Fruit fly (Drosophila melanogaster) whole organism, embryonic: ENCODE results near the gene CG34238.

ENCODE experiments used
- Atf-2 ChIP-seq: fragments of 200-800 bp; sonication (Bioruptor generic); optimal IDR thresholded peaks from 2 replicates; lab custom pipeline; 2016; ENCODE audit warnings: missing biosample characterization, missing genetic modification characterization
- Bgb ChIP-seq: fragments of 200-800 bp; sonication (Bioruptor generic); IDR thresholded peaks from 2 replicates; pipeline ENCODE4 v1.3.6; 2022; ENCODE audit warnings: missing biosample characterization, missing genetic modification characterization; ENCODE audit not compliant: partially characterized antibody
- CG10321 ChIP-seq: fragments of 200-800 bp; sonication (Bioruptor generic); IDR thresholded peaks from 2 replicates; pipeline ENCODE4 v1.3.6; 2022; ENCODE audit warnings: missing biosample characterization, missing genetic modification characterization
- CG10366 ChIP-seq: fragments of 200-800 bp; sonication (Bioruptor generic); IDR thresholded peaks from 2 replicates; pipeline ENCODE4 v1.3.6; 2022; ENCODE audit warnings: missing biosample characterization, missing genetic modification characterization
- CG10431 ChIP-seq: fragments of 200-800 bp; sonication (Bioruptor generic); optimal IDR thresholded peaks from 3 replicates; lab custom pipeline; 2018; ENCODE audit warnings: missing biosample characterization, mild to moderate bottlenecking, missing genetic modification characterization
- CG11247 ChIP-seq: fragments of 200-800 bp; sonication (Bioruptor generic); IDR thresholded peaks from 2 replicates; pipeline ENCODE4 v1.3.6; 2022; ENCODE audit warnings: missing biosample characterization, missing genetic modification characterization
- CG11504 ChIP-seq: fragments of 200-800 bp; sonication (Bioruptor generic); optimal IDR thresholded peaks from 3 replicates; lab custom pipeline; 2019; ENCODE audit warnings: missing biosample characterization, mild to moderate bottlenecking, missing genetic modification characterization, moderate library complexity
- CG12744 ChIP-seq: fragments of 200-800 bp; sonication (Bioruptor generic); optimal IDR thresholded peaks from 2 replicates; lab custom pipeline; 2016; ENCODE audit warnings: missing biosample characterization, missing genetic modification characterization
- CG12942 ChIP-seq: fragments of 200-800 bp; sonication (Bioruptor generic); optimal IDR thresholded peaks from 3 replicates; lab custom pipeline; 2016; ENCODE audit warnings: missing biosample characterization, missing genetic modification characterization
- CG14050 ChIP-seq: fragments of 200-800 bp; sonication (Bioruptor generic); IDR thresholded peaks from 3 replicates; pipeline ENCODE4 v1.3.6; 2022; ENCODE audit warnings: missing biosample characterization, missing genetic modification characterization
- CG15011 ChIP-seq: fragments of 200-800 bp; sonication (Bioruptor generic); optimal IDR thresholded peaks from 3 replicates; lab custom pipeline; 2018; ENCODE audit warnings: missing biosample characterization, mild to moderate bottlenecking, missing genetic modification characterization
- CG17361 ChIP-seq: fragments of 200-800 bp; sonication (Bioruptor generic); IDR thresholded peaks from 3 replicates; pipeline ENCODE4 v1.3.6; 2022; ENCODE audit warnings: missing biosample characterization, missing genetic modification characterization
- CG18262 ChIP-seq: fragments of 200-800 bp; optimal IDR thresholded peaks from 3 replicates; lab custom pipeline; 2019; ENCODE audit warnings: missing biosample characterization, mild to moderate bottlenecking, missing genetic modification characterization, moderate library complexity
- CG2116 ChIP-seq: fragments of 200-800 bp; sonication (Bioruptor generic); optimal IDR thresholded peaks from 3 replicates; lab custom pipeline; 2018; ENCODE audit warnings: missing biosample characterization, mild to moderate bottlenecking, missing genetic modification characterization
- CG3065 ChIP-seq: fragments of 200-800 bp; sonication (Bioruptor generic); optimal IDR thresholded peaks from 2 replicates; lab custom pipeline; 2016; ENCODE audit warnings: missing biosample characterization, missing genetic modification characterization
- CG3407 ChIP-seq: fragments of 200-800 bp; sonication (Bioruptor generic); optimal IDR thresholded peaks from 2 replicates; lab custom pipeline; 2018; ENCODE audit warnings: missing biosample characterization, mild to moderate bottlenecking, missing genetic modification characterization
- CG34224 ChIP-seq: fragments of 200-800 bp; sonication (Bioruptor generic); IDR thresholded peaks from 3 replicates; pipeline ENCODE4 v1.3.6; 2022; ENCODE audit warnings: missing biosample characterization, missing genetic modification characterization; ENCODE audit not compliant: partially characterized antibody
- CG4404 ChIP-seq: fragments of 200-800 bp; sonication (Bioruptor generic); IDR thresholded peaks from 2 replicates; pipeline ENCODE4 v1.3.6; 2022; ENCODE audit warnings: missing biosample characterization, missing genetic modification characterization
- CG6791 ChIP-seq: fragments of 200-800 bp; sonication (Bioruptor generic); IDR thresholded peaks from 3 replicates; pipeline ENCODE4 v1.3.6; 2022; ENCODE audit warnings: missing biosample characterization, missing genetic modification characterization; ENCODE audit not compliant: partially characterized antibody
- CG6813 ChIP-seq: fragments of 200-800 bp; sonication (Bioruptor generic); optimal IDR thresholded peaks from 2 replicates; lab custom pipeline; 2017; ENCODE audit warnings: missing biosample characterization, missing genetic modification characterization, mild to moderate bottlenecking, moderate library complexity, missing genetic modification reagents
- CG8359 ChIP-seq: fragments of 200-800 bp; sonication (Bioruptor generic); optimal IDR thresholded peaks from 2 replicates; lab custom pipeline; 2017; ENCODE audit warnings: missing biosample characterization, mild to moderate bottlenecking, missing genetic modification characterization, borderline replicate concordance
- CG8944 ChIP-seq: fragments of 200-800 bp; sonication (Bioruptor generic); optimal IDR thresholded peaks from 3 replicates; lab custom pipeline; 2016; ENCODE audit warnings: missing biosample characterization, missing genetic modification characterization
- CG9215 ChIP-seq: fragments of 200-800 bp; sonication (Bioruptor generic); IDR thresholded peaks from 2 replicates; pipeline ENCODE4 v1.3.6; 2022; ENCODE audit warnings: missing biosample characterization, missing genetic modification characterization
- Chrac-16 ChIP-seq: fragments of 200-800 bp; sonication (Bioruptor generic); optimal IDR thresholded peaks from 3 replicates; lab custom pipeline; 2016; ENCODE audit warnings: missing biosample characterization, missing genetic modification characterization
- CoRest ChIP-seq: fragments of 200-800 bp; sonication (Bioruptor generic); optimal IDR thresholded peaks from 3 replicates; lab custom pipeline; 2018; ENCODE audit warnings: missing biosample characterization, mild to moderate bottlenecking, missing genetic modification characterization, moderate library complexity
- Deaf1 ChIP-seq: fragments of 200-800 bp; optimal IDR thresholded peaks from 3 replicates; lab custom pipeline; 2019; ENCODE audit warnings: missing biosample characterization, mild to moderate bottlenecking, missing genetic modification characterization, moderate library complexity
- Doc3 ChIP-seq: fragments of 200-800 bp; sonication (Bioruptor generic); IDR thresholded peaks from 3 replicates; pipeline ENCODE4 v1.3.6; 2022; ENCODE audit warnings: missing biosample characterization, missing genetic modification characterization; ENCODE audit not compliant: partially characterized antibody
- Eip74EF ChIP-seq, 2 experiments: fragments of 200-800 bp in 1 of 2; fragments of >200 bp in 1 of 2; sonication (Bioruptor generic) in 1 of 2; optimal IDR thresholded peaks; 2 replicates each; lab custom pipeline; 2017 to 2019; ENCODE audit warnings: missing biosample characterization in 2 of 2, missing genetic modification characterization in 2 of 2, mild to moderate bottlenecking in 1 of 2, moderate library complexity in 1 of 2
- Ets97D ChIP-seq: fragments of 200-800 bp; sonication (Bioruptor generic); optimal IDR thresholded peaks from 3 replicates; lab custom pipeline; 2016; ENCODE audit warnings: missing biosample characterization, missing genetic modification characterization
- Lim3 ChIP-seq: fragments of 200-800 bp; sonication (Bioruptor generic); IDR thresholded peaks from 2 replicates; pipeline ENCODE4 v1.3.6; 2022; ENCODE audit warnings: missing biosample characterization, missing genetic modification characterization
- Med ChIP-seq: fragments of 200-800 bp; sonication (Bioruptor generic); peaks from one replicate; lab custom pipeline; 2016; ENCODE audit warnings: missing biosample characterization, missing genetic modification characterization, mild to moderate bottlenecking, inconsistent platforms, moderate library complexity
- Ptx1 ChIP-seq: fragments of 200-800 bp; sonication (Bioruptor generic); IDR thresholded peaks from 2 replicates; pipeline ENCODE4 v1.3.6; 2022; ENCODE audit warnings: missing biosample characterization, missing genetic modification characterization
- Sox100B ChIP-seq: fragments of 200-800 bp; sonication (Bioruptor generic); optimal IDR thresholded peaks from 3 replicates; lab custom pipeline; 2018; ENCODE audit warnings: missing biosample characterization, mild to moderate bottlenecking, missing genetic modification characterization
- Ssrp ChIP-seq: fragments of 200-800 bp; sonication (Bioruptor generic); optimal IDR thresholded peaks from 2 replicates; lab custom pipeline; 2018; ENCODE audit warnings: missing biosample characterization, mild to moderate bottlenecking, missing genetic modification characterization, moderate library complexity
- crol ChIP-seq: fragments of 200-800 bp; sonication (Bioruptor generic); IDR thresholded peaks from 2 replicates; pipeline ENCODE4 v1.3.6; 2022; ENCODE audit warnings: missing biosample characterization, missing genetic modification characterization
- dm ChIP-seq: fragments of 200-800 bp; sonication (Bioruptor generic); optimal IDR thresholded peaks from 3 replicates; lab custom pipeline; 2016; ENCODE audit warnings: missing biosample characterization, missing genetic modification characterization
- ems ChIP-seq: fragments of 200-800 bp; sonication (Bioruptor generic); optimal IDR thresholded peaks from 3 replicates; lab custom pipeline; 2016; ENCODE audit warnings: missing biosample characterization, missing genetic modification characterization
- fd64A ChIP-seq: fragments of 200-800 bp; sonication (Bioruptor generic); optimal IDR thresholded peaks from 3 replicates; lab custom pipeline; 2018; ENCODE audit warnings: missing biosample characterization, mild to moderate bottlenecking, missing genetic modification characterization
- ftz-f1 ChIP-seq: fragments of 200-800 bp; sonication (Bioruptor generic); optimal IDR thresholded peaks from 2 replicates; lab custom pipeline; 2016; ENCODE audit warnings: missing biosample characterization, missing genetic modification characterization
- gro ChIP-seq: fragments of 200-800 bp; sonication (Bioruptor generic); optimal IDR thresholded peaks from 2 replicates; lab custom pipeline; 2016; ENCODE audit warnings: missing biosample characterization, missing genetic modification characterization
- gsb-n ChIP-seq: fragments of 200-800 bp; sonication (Bioruptor generic); optimal IDR thresholded peaks from 3 replicates; lab custom pipeline; 2018; ENCODE audit warnings: missing biosample characterization, mild to moderate bottlenecking, missing genetic modification characterization
- jing ChIP-seq: fragments of 200-800 bp; sonication (Bioruptor generic); optimal IDR thresholded peaks from 2 replicates; lab custom pipeline; 2018; ENCODE audit warnings: missing biosample characterization, mild to moderate bottlenecking, missing genetic modification characterization
- lov ChIP-seq, 2 experiments: fragments of 200-800 bp in 1 of 2; fragments of >200 bp in 1 of 2; sonication (Bioruptor generic) in 1 of 2; IDR thresholded peaks in 1 of 2; optimal IDR thresholded peaks in 1 of 2; 2 replicates in 1 of 2; 3 replicates in 1 of 2; pipeline versions ENCODE4 v1.3.6 to Lab custom; 2017 to 2022; ENCODE audit warnings: missing biosample characterization in 1 of 2, missing genetic modification characterization in 1 of 2
- nerfin-2 ChIP-seq: fragments of 200-800 bp; sonication (Bioruptor generic); IDR thresholded peaks from 2 replicates; pipeline ENCODE4 v1.3.6; 2022; ENCODE audit warnings: missing biosample characterization, missing genetic modification characterization; ENCODE audit not compliant: partially characterized antibody
- psq ChIP-seq: fragments of 200-800 bp; sonication (Bioruptor generic); optimal IDR thresholded peaks from 2 replicates; lab custom pipeline; 2017; ENCODE audit warnings: missing biosample characterization, missing genetic modification characterization
- run ChIP-seq: fragments of 200-800 bp; sonication (Bioruptor generic); optimal IDR thresholded peaks from 3 replicates; lab custom pipeline; 2018; ENCODE audit warnings: missing biosample characterization, mild to moderate bottlenecking, missing genetic modification characterization
- sc ChIP-seq, 3 experiments: fragments of >200 bp in 2 of 3; fragments of 200-800 bp in 1 of 3; sonication (Bioruptor generic) in 1 of 3; optimal IDR thresholded peaks; 2 replicates in 2 of 3; 3 replicates in 1 of 3; lab custom pipeline; 2017; ENCODE audit warnings: mild to moderate bottlenecking in 1 of 3, missing biosample characterization in 1 of 3, missing genetic modification characterization in 1 of 3, missing genetic modification reagents in 1 of 3
- seq ChIP-seq: fragments of 200-800 bp; sonication (Bioruptor generic); IDR thresholded peaks from 2 replicates; pipeline ENCODE4 v1.3.6; 2022; ENCODE audit warnings: missing biosample characterization, missing genetic modification characterization
- twi ChIP-seq: fragments of 200-800 bp; optimal IDR thresholded peaks from 2 replicates; lab custom pipeline; 2019; ENCODE audit warnings: missing biosample characterization, mild to moderate bottlenecking, missing genetic modification characterization, moderate library complexity
- zen2 ChIP-seq: fragments of 200-800 bp; sonication (Bioruptor generic); IDR thresholded peaks from 3 replicates; pipeline ENCODE4 v1.3.6; 2022; ENCODE audit warnings: missing biosample characterization, missing genetic modification characterization; ENCODE audit not compliant: partially characterized antibody

Gene CG34238

dm6 chr3L:10630885-10631359 lies 4.6 kb downstream of the CG34238 start, which contains the start of the genes CG42535, CG34001 and hay (continued):
- TF ChIP-seq CG11504 (tag; lab: Kevin White, UChicago) = no peak
- no peak for TF ChIP-seq jing (GFP tag; lab: Kevin White, UChicago)
- TF ChIP-seq ftz-f1 (GFP tag; lab: Kevin White, UChicago) = no peak
- TF ChIP-seq CG6813 (GFP tag; lab: Kevin White, UChicago) = no peak
- TF ChIP-seq CG10321 (GFP tag; lab: Robert Waterston, UW) = no peak
- TF ChIP-seq Sox100B = no peak
- TF ChIP-seq CG8944 (GFP tag; lab: Kevin White, UChicago) = no peak
- TF ChIP-seq dm = no peak
- TF ChIP-seq Ssrp (tag; lab: Kevin White, UChicago) = no peak
- no peak for TF ChIP-seq CG10431 (GFP tag; lab: Kevin White, UChicago)
- no peak for TF ChIP-seq seq (GFP tag; lab: Robert Waterston, UW)
- no peak for TF ChIP-seq run (tag; lab: Kevin White, UChicago)
- TF ChIP-seq Lim3 (GFP tag; lab: Robert Waterston, UW) = no peak
- TF ChIP-seq CG6791 (GFP tag; lab: Robert Waterston, UW) = 0 out of 3 replicates have a peak, but pooled peaks have one; percentile 20
- no peak for TF ChIP-seq CG9215 (GFP tag; lab: Robert Waterston, UW)
- no peak for TF ChIP-seq Deaf1 (tag; lab: Kevin White, UChicago)
- TF ChIP-seq Ptx1 (GFP tag; lab: Robert Waterston, UW) = no peak
- TF ChIP-seq zen2 (GFP tag; lab: Robert Waterston, UW) = no peak
- peak; percentile 54 for TF ChIP-seq Ets97D (GFP tag; lab: Kevin White, UChicago)
- no peak for TF ChIP-seq CG12942 (GFP tag; lab: Kevin White, UChicago)
- TF ChIP-seq CG17361 = no peak
- no peak for TF ChIP-seq CG4404 (GFP tag; lab: Robert Waterston, UW)
- peak; percentile 84 for TF ChIP-seq CG2116 (GFP tag; lab: Kevin White, UChicago)
- no peak for TF ChIP-seq CG18262
- no peak for TF ChIP-seq CG11247 (GFP tag; lab: Robert Waterston, UW)
- no peak for TF ChIP-seq Atf-2
- TF ChIP-seq gsb-n = no peak
- TF ChIP-seq CG3407 (GFP tag; lab: Kevin White, UChicago) = no peak
- TF ChIP-seq CG15011 (GFP tag; lab: Kevin White, UChicago) = no peak
- TF ChIP-seq fd64A (GFP tag; lab: Kevin White, UChicago) = no peak
- TF ChIP-seq Eip74EF (GFP tag; optimal IDR thresholded peaks at IDR 0.05; lab: Kevin White, UChicago) = no peak
- no peak for TF ChIP-seq CG12744 (GFP tag; lab: Kevin White, UChicago)
- no peak for TF ChIP-seq sc (optimal IDR thresholded peaks at IDR 0.05; lab: Kevin White, UChicago)
- TF ChIP-seq sc (GFP tag; optimal IDR thresholded peaks at IDR 0.05; lab: Kevin White, UChicago) = no peak
- peak; percentile 38 for TF ChIP-seq CoRest (tag; lab: Kevin White, UChicago)
- no peak for TF ChIP-seq CG14050 (GFP tag; lab: Robert Waterston, UW)
- TF ChIP-seq CG34224 = peak; percentile 26; the same call in 1 of the 3 replicates
- TF ChIP-seq CG3065 (GFP tag; lab: Kevin White, UChicago) = no peak
- TF ChIP-seq crol (GFP tag; lab: Robert Waterston, UW) = no peak
- TF ChIP-seq lov (optimal IDR thresholded peaks at IDR 0.05; lab: Kevin White, UChicago) = no peak
- TF ChIP-seq lov (GFP tag; IDR thresholded peaks at IDR 0.05; lab: Robert Waterston, UW) = no peak
- no peak for TF ChIP-seq gro (GFP tag; lab: Kevin White, UChicago)
- no peak for TF ChIP-seq nerfin-2 (GFP tag; lab: Robert Waterston, UW)
- no peak for TF ChIP-seq Doc3 (GFP tag; lab: Robert Waterston, UW)
- no peak for TF ChIP-seq Chrac-16 (GFP tag; lab: Kevin White, UChicago)
- TF ChIP-seq ems = no peak
- no peak for TF ChIP-seq psq
- TF ChIP-seq twi (tag; lab: Kevin White, UChicago) = peak; percentile 4
- TF ChIP-seq CG10366 (GFP tag; lab: Robert Waterston, UW) = no peak
- TF ChIP-seq CG8359 = no peak
- no peak for TF ChIP-seq Bgb (GFP tag; lab: Robert Waterston, UW)
- TF ChIP-seq Med (GFP tag; lab: Kevin White, UChicago) = peak; percentile 86
